Fruit fly (Drosophila melanogaster): ENCODE results near the gene slp2.
A peak's percentile ranks its signal among the peaks of the same experiment; 100 is the strongest.

Gene slp2

DNA sequence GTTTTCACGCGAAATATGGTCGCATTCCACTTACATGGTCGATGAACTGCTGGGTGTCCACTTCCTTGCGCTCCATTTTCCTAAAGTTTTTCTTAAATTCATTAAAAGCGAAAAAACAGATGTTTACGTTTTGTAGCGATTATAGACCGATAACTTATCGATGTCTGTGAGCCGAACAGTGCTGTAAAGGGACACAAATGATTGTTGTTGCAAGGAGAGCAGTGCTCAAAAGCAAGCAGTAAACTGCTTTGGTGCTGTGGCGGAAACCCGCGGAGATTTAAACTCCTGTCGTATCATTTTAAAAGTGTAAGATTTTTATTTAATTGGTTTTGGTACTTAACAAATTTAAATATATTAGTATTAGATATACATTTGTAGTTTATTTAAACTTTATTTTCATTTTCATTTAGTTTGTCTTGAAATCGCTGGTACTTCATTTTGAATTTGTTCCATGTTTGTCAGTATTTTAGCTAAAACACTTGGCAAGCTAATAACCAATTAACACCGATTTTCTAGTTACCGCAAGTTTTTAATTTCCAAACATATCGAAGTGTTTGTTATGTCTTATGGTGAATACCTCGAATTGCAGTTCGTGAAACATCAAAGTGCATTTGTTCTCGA, 23.3 kb upstream of the slp2 start, which contains the start of gene CG3407 (continued):
- TF ChIP-seq CG11695 (GFP tag; IDR thresholded peaks at IDR 0.05) (no peak), CG7786 (GFP tag; optimal IDR thresholded peaks at IDR 0.05) (peak; percentile 68), disco-r (GFP tag; optimal IDR thresholded peaks at IDR 0.05) (no peak), ash1 (GFP tag; optimal IDR thresholded peaks at IDR 0.05) (no peak), Spps (tag; optimal IDR thresholded peaks at IDR 0.05) (no peak), Dbx (GFP tag; IDR thresholded peaks at IDR 0.05) (peak; percentile 42; the same call in 1 of the 3 replicates), NC2α (GFP tag; optimal IDR thresholded peaks at IDR 0.05) (no peak), CG15479 (GFP tag; optimal IDR thresholded peaks at IDR 0.05) (no peak), CG30403 (GFP tag; optimal IDR thresholded peaks at IDR 0.05) (peak; percentile 62), Hsf (GFP tag; optimal IDR thresholded peaks at IDR 0.05) (peak; percentile 43), Ets65A (GFP tag) (peak; percentile 96), BtbVII (GFP tag; optimal IDR thresholded peaks at IDR 0.05) (no peak), Mes4 (GFP tag; optimal IDR thresholded peaks at IDR 0.05) (no peak), ewg (GFP tag; optimal IDR thresholded peaks at IDR 0.05) (peak; percentile 39), ems (GFP tag; optimal IDR thresholded peaks at IDR 0.05) (peak; percentile 16), ken (GFP tag; IDR thresholded peaks at IDR 0.05) (peak; percentile 60; the same call in 1 of the 3 replicates), pho (GFP tag; optimal IDR thresholded peaks at IDR 0.05) (peak; percentile 60), CG33213 (GFP tag; optimal IDR thresholded peaks at IDR 0.05) (peak; percentile 61), CG5180 (GFP tag; optimal IDR thresholded peaks at IDR 0.05) (no peak), gro (GFP tag; optimal IDR thresholded peaks at IDR 0.05) (peak; percentile 82), ara (GFP tag; IDR thresholded peaks at IDR 0.05) (no peak), scrt (GFP tag; optimal IDR thresholded peaks at IDR 0.05) (no peak), D (optimal IDR thresholded peaks at IDR 0.05) (no peak), D (GFP tag; optimal IDR thresholded peaks at IDR 0.05) (no peak), CG3726 (GFP tag; IDR thresholded peaks at IDR 0.05) (no peak), CG1832 (GFP tag; optimal IDR thresholded peaks at IDR 0.05) (no peak), fru (optimal IDR thresholded peaks at IDR 0.05) (no peak), lmd (GFP tag; IDR thresholded peaks at IDR 0.05) (peak; percentile 36; the same call in 1 of the 2 replicates), HHEX (GFP tag; optimal IDR thresholded peaks at IDR 0.05) (no peak), CG15073 (GFP tag; optimal IDR thresholded peaks at IDR 0.05) (no peak), bigmax (GFP tag; optimal IDR thresholded peaks at IDR 0.05) (no peak), p53 (GFP tag; optimal IDR thresholded peaks at IDR 0.05) (peak; percentile 7), fu2 (GFP tag; optimal IDR thresholded peaks at IDR 0.05) (peak; percentile 37), stc (GFP tag; IDR thresholded peaks at IDR 0.05) (no peak; the same call in 1 of the 2 replicates), cato (GFP tag; optimal IDR thresholded peaks at IDR 0.05; ENCODE audit: borderline replicate concordance) (no peak), CG4282 (GFP tag; optimal IDR thresholded peaks at IDR 0.05) (peak; percentile 23), CG30431 (GFP tag; optimal IDR thresholded peaks at IDR 0.05) (peak; percentile 4), Fer2 (tag; optimal IDR thresholded peaks at IDR 0.05) (no peak), H15 (GFP tag; IDR thresholded peaks at IDR 0.05) (0 out of 3 replicates have a peak, but pooled peaks have one; percentile 19), pita (GFP tag; optimal IDR thresholded peaks at IDR 0.05) (no peak), CG12299 (tag; optimal IDR thresholded peaks at IDR 0.05) (no peak), klu (GFP tag; IDR thresholded peaks at IDR 0.05) (no peak), ato (GFP tag; IDR thresholded peaks at IDR 0.05; ENCODE audit: partially characterized antibody) (peak; percentile 58), CG7987 (GFP tag; optimal IDR thresholded peaks at IDR 0.05) (no peak), Nf-YB (GFP tag; optimal IDR thresholded peaks at IDR 0.05) (no peak), CG2129 (GFP tag; IDR thresholded peaks at IDR 0.05; ENCODE audit: partially characterized antibody) (no peak), CG8478 (optimal IDR thresholded peaks at IDR 0.05) (no peak), Opbp (GFP tag; IDR thresholded peaks at IDR 0.05; ENCODE audit: partially characterized antibody) (peak; percentile 75), zen2 (GFP tag; IDR thresholded peaks at IDR 0.05; ENCODE audit: partially characterized antibody) (no peak; the same call in 2 of the 3 replicates), en (GFP tag; optimal IDR thresholded peaks at IDR 0.05) (no peak), CoRest (tag; optimal IDR thresholded peaks at IDR 0.05) (peak; percentile 41)
